Worm (Caenorhabditis elegans) whole organism, early embryonic: Measurements from ENCODE around the gene par-4.

Source experiments
- B0310.2 ChIP-seq: sonication (generic microtip); optimal IDR thresholded peaks from 2 replicates; lab custom pipeline; 2016; ENCODE audit warnings: mild to moderate bottlenecking, missing genetic modification characterization, missing compliant biosample characterization
- F13C5.2 ChIP-seq: sonication (generic microtip); optimal IDR thresholded peaks from 2 replicates; lab custom pipeline; 2017; ENCODE audit warnings: mild to moderate bottlenecking, missing genetic modification characterization, inconsistent platforms, missing compliant biosample characterization
- aly-1 ChIP-seq: sonication (generic microtip); optimal IDR thresholded peaks from 2 replicates; lab custom pipeline; 2016; ENCODE audit warnings: missing genetic modification characterization, missing compliant biosample characterization
- ama-1 ChIP-seq: fragments of 150-350 bp; optimal IDR thresholded peaks from 2 replicates; lab custom pipeline; 2014
- ceh-13 ChIP-seq: fragments of 200-800 bp; sonication (Bioruptor generic); optimal IDR thresholded peaks from 2 replicates; lab custom pipeline; 2018; ENCODE audit warnings: mild to moderate bottlenecking, missing genetic modification characterization, missing compliant biosample characterization
- ceh-36 ChIP-seq: sonication (generic microtip); optimal IDR thresholded peaks from 2 replicates; lab custom pipeline; 2016; ENCODE audit warnings: missing genetic modification characterization, inconsistent platforms, missing compliant biosample characterization
- ets-7 ChIP-seq: sonication (generic microtip); optimal IDR thresholded peaks from 2 replicates; lab custom pipeline; 2016; ENCODE audit warnings: missing genotype, missing genetic modification characterization, missing compliant biosample characterization
- flt-1 ChIP-seq: fragments of 200-800 bp; sonication (Bioruptor generic); IDR thresholded peaks from 2 replicates; pipeline ENCODE4 v1.3.6; 2022; ENCODE audit warnings: missing genetic modification characterization, missing compliant biosample characterization
- hmbx-1 ChIP-seq: sonication (generic microtip); optimal IDR thresholded peaks from 2 replicates; lab custom pipeline; 2016; ENCODE audit warnings: mild to moderate bottlenecking, missing genetic modification characterization, missing compliant biosample characterization
- hmg-4 ChIP-seq: fragments of 200-800 bp; sonication (Bioruptor generic); optimal IDR thresholded peaks from 2 replicates; lab custom pipeline; 2018; ENCODE audit warnings: mild to moderate bottlenecking, missing genetic modification characterization, missing compliant biosample characterization
- hnd-1 ChIP-seq: sonication (generic microtip); optimal IDR thresholded peaks from 2 replicates; lab custom pipeline; 2016; ENCODE audit warnings: missing genetic modification characterization, missing compliant biosample characterization
- pes-1 ChIP-seq: fragments of 200-800 bp; sonication (Bioruptor generic); IDR thresholded peaks from 2 replicates; pipeline ENCODE4 v1.3.6; 2022; ENCODE audit warnings: missing genetic modification reagents, missing genetic modification characterization, missing compliant biosample characterization
- scrt-1 ChIP-seq: fragments of 200-800 bp; sonication (Bioruptor generic); IDR thresholded peaks from 2 replicates; pipeline ENCODE4 v1.3.6; 2022; ENCODE audit warnings: missing genetic modification characterization, missing compliant biosample characterization
- sea-1 ChIP-seq: fragments of 200-800 bp; sonication (Bioruptor generic); conservative IDR thresholded peaks from 2 replicates; pipeline ENCODE4 v1.3.6; 2022; ENCODE audit warnings: missing genetic modification characterization, missing compliant biosample characterization
- tbx-11 ChIP-seq: fragments of 200-800 bp; sonication (Bioruptor generic); IDR thresholded peaks from 2 replicates; pipeline ENCODE4 v1.3.6; 2022; ENCODE audit warnings: missing genetic modification characterization, missing compliant biosample characterization
- tbx-37 ChIP-seq: fragments of 200-800 bp; sonication (Bioruptor generic); conservative IDR thresholded peaks from 2 replicates; pipeline ENCODE4 v1.3.6; 2022; ENCODE audit warnings: missing genetic modification reagents, missing genetic modification characterization, missing compliant biosample characterization
- tra-4 ChIP-seq: sonication (generic microtip); optimal IDR thresholded peaks from 2 replicates; lab custom pipeline; 2017; ENCODE audit warnings: missing genetic modification characterization, missing compliant biosample characterization

Gene par-4

ce11 chrV:18086174-18086661, 12.3 kb upstream of the par-4 start, which contains the start of gene Y59A8B.12:
TSS of gene Y59A8B.12 (minus strand) at chrV:18086224.
- TF ChIP-seq ama-1, result no peak
- TF ChIP-seq ceh-36 (tag; lab: Kevin White, UChicago), result no peak
- no peak for TF ChIP-seq ceh-13 (GFP tag; lab: Kevin White, UChicago)
- no peak for TF ChIP-seq hmbx-1 (tag; lab: Kevin White, UChicago)
- TF ChIP-seq B0310.2 (tag; lab: Kevin White, UChicago), result no peak
- TF ChIP-seq ets-7, result no peak
- TF ChIP-seq flt-1 (GFP tag; lab: Robert Waterston, UW), result no peak

- TF ChIP-seq pes-1 (GFP tag; lab: Robert Waterston, UW) (no peak), B0310.2 (tag; lab: Kevin White, UChicago) (no peak), tra-4 (no peak), scrt-1 (GFP tag; lab: Robert Waterston, UW) (no peak), ceh-36 (tag; lab: Kevin White, UChicago) (no peak), ceh-13 (GFP tag; lab: Kevin White, UChicago) (no peak), sea-1 (GFP tag; lab: Robert Waterston, UW) (no peak), tbx-37 (no peak), hmbx-1 (tag; lab: Kevin White, UChicago) (no peak), F13C5.2 (tag; lab: Kevin White, UChicago) (no peak), ets-7 (no peak), aly-1 (tag; lab: Kevin White, UChicago) (no peak), hnd-1 (tag; lab: Kevin White, UChicago) (no peak), flt-1 (GFP tag; lab: Robert Waterston, UW) (no peak), tbx-11 (no peak), hmg-4 (GFP tag; lab: Kevin White, UChicago) (no peak)
These were observed 11.7 kb upstream of the par-4 start, which contains the start of gene slr-2 for ce11 chrV:18086783-18087182. TSS of gene slr-2 (plus strand) at chrV:18087123.

ce11 chrV:18091216-18091615, 7.3 kb upstream of the par-4 start:
- TF ChIP-seq aly-1 (tag; lab: Kevin White, UChicago), result no peak
- no peak for TF ChIP-seq hmbx-1 (tag; lab: Kevin White, UChicago)
- TF ChIP-seq hmg-4 (GFP tag; lab: Kevin White, UChicago), result no peak
- no peak for TF ChIP-seq ceh-36 (tag; lab: Kevin White, UChicago)
- no peak for TF ChIP-seq scrt-1 (GFP tag; lab: Robert Waterston, UW)
- no peak for TF ChIP-seq tbx-11
- TF ChIP-seq ceh-13 (GFP tag; lab: Kevin White, UChicago), result no peak
- no peak for TF ChIP-seq flt-1 (GFP tag; lab: Robert Waterston, UW)
- TF ChIP-seq pes-1 (GFP tag; lab: Robert Waterston, UW), result no peak
- no peak for TF ChIP-seq tra-4

- TF ChIP-seq ceh-36 (tag; lab: Kevin White, UChicago), result no peak
- TF ChIP-seq pes-1 (GFP tag; lab: Robert Waterston, UW), result no peak
These were observed 4.5 kb upstream of the par-4 start for ce11 chrV:18093941-18094340.

ce11 chrV:18106055-18106454, 7.6 kb downstream of the par-4 start:
- no peak for TF ChIP-seq tbx-11
- no peak for TF ChIP-seq aly-1 (tag; lab: Kevin White, UChicago)
- TF ChIP-seq ets-7, result no peak
- TF ChIP-seq tra-4, result no peak
- no peak for TF ChIP-seq ama-1
- no peak for TF ChIP-seq pes-1 (GFP tag; lab: Robert Waterston, UW)
- no peak for TF ChIP-seq scrt-1 (GFP tag; lab: Robert Waterston, UW)
- no peak for TF ChIP-seq hmbx-1 (tag; lab: Kevin White, UChicago)
- TF ChIP-seq hmg-4 (GFP tag; lab: Kevin White, UChicago), result no peak
- TF ChIP-seq ceh-36 (tag; lab: Kevin White, UChicago), result no peak
- TF ChIP-seq ceh-13 (GFP tag; lab: Kevin White, UChicago), result no peak
- no peak for TF ChIP-seq sea-1 (GFP tag; lab: Robert Waterston, UW)
- no peak for TF ChIP-seq tbx-37
- TF ChIP-seq F13C5.2 (tag; lab: Kevin White, UChicago), result no peak
- no peak for TF ChIP-seq hnd-1 (tag; lab: Kevin White, UChicago)
- no peak for TF ChIP-seq B0310.2 (tag; lab: Kevin White, UChicago)

ce11 chrV:18107969-18108368, 9.5 kb downstream of the par-4 start, which contains the start of gene Y37H2A.1:
TSS of gene Y37H2A.1 (plus strand) at chrV:18108269.
- no peak for TF ChIP-seq aly-1 (tag; lab: Kevin White, UChicago)
- TF ChIP-seq B0310.2 (tag; lab: Kevin White, UChicago), result no peak
- no peak for TF ChIP-seq hmbx-1 (tag; lab: Kevin White, UChicago)
- TF ChIP-seq F13C5.2 (tag; lab: Kevin White, UChicago), result no peak
- TF ChIP-seq tbx-37, result no peak
- no peak for TF ChIP-seq pes-1 (GFP tag; lab: Robert Waterston, UW)
- no peak for TF ChIP-seq ets-7
- no peak for TF ChIP-seq sea-1 (GFP tag; lab: Robert Waterston, UW)
- TF ChIP-seq tbx-11, result no peak
- TF ChIP-seq ceh-36 (tag; lab: Kevin White, UChicago), result no peak
- TF ChIP-seq ceh-13 (GFP tag; lab: Kevin White, UChicago), result no peak
- no peak for TF ChIP-seq hnd-1 (tag; lab: Kevin White, UChicago)
- TF ChIP-seq scrt-1 (GFP tag; lab: Robert Waterston, UW), result no peak
- TF ChIP-seq tra-4, result no peak
- TF ChIP-seq ama-1, result no peak
- TF ChIP-seq hmg-4 (GFP tag; lab: Kevin White, UChicago), result no peak
- no peak for TF ChIP-seq flt-1 (GFP tag; lab: Robert Waterston, UW)

- no peak for TF ChIP-seq ceh-13 (GFP tag; lab: Kevin White, UChicago)
- TF ChIP-seq hmg-4 (GFP tag; lab: Kevin White, UChicago), result no peak
- no peak for TF ChIP-seq B0310.2 (tag; lab: Kevin White, UChicago)
- no peak for TF ChIP-seq flt-1 (GFP tag; lab: Robert Waterston, UW)
- TF ChIP-seq ceh-36 (tag; lab: Kevin White, UChicago), result no peak
- TF ChIP-seq tra-4, result no peak
- no peak for TF ChIP-seq pes-1 (GFP tag; lab: Robert Waterston, UW)
- TF ChIP-seq F13C5.2 (tag; lab: Kevin White, UChicago), result no peak
- TF ChIP-seq ets-7, result no peak
These were observed 11.0 kb downstream of the par-4 start for ce11 chrV:18109449-18109848.
